Fruit fly (Drosophila melanogaster): ENCODE results near the gene CG18563.

dm6 chr2L:17410358-17410757 is 47.5 kb downstream of the CG18563 start, which contains the start of the genes Polr2J and CG15141:
- TF ChIP-seq psq (optimal IDR thresholded peaks at IDR 0.05): no peak
- no peak for TF ChIP-seq Dll (optimal IDR thresholded peaks at IDR 0.05)
- TF ChIP-seq EcR (GFP tag; optimal IDR thresholded peaks at IDR 0.05): no peak
- no peak for TF ChIP-seq CG8478 (optimal IDR thresholded peaks at IDR 0.05)

Measured in whole organism.